Fruit fly (Drosophila melanogaster): ENCODE measurements around the gene ed.

The ed gene

DNA sequence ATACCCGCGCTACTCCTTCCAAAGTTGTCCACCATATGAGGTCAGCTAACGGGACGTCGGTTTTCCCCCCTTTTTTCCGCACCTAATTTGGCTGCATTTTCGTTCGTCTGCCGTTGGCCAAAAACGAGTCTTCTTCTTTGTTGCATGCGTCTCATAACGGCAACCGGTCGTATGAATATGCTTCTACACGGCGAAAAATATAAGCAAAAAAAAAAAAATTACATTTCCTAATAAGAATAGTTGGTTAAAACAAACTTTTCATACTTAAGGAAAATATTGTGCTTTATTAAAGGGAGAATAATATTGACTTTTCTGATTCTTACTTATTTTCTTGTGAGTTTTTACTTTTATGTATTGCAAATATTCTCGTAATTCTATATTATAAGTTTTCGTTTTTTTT lies 6.1 kb upstream of the ed start:
- TF ChIP-seq zfh1 (GFP tag; IDR thresholded peaks at IDR 0.05) = 0 out of 3 replicates have a peak, but pooled peaks have one; percentile 10
- no peak for TF ChIP-seq lbe (GFP tag; optimal IDR thresholded peaks at IDR 0.05)
- 0 out of 3 replicates have a peak, but pooled peaks have one; percentile 7 for TF ChIP-seq ci (GFP tag; IDR thresholded peaks at IDR 0.05)

DNA sequence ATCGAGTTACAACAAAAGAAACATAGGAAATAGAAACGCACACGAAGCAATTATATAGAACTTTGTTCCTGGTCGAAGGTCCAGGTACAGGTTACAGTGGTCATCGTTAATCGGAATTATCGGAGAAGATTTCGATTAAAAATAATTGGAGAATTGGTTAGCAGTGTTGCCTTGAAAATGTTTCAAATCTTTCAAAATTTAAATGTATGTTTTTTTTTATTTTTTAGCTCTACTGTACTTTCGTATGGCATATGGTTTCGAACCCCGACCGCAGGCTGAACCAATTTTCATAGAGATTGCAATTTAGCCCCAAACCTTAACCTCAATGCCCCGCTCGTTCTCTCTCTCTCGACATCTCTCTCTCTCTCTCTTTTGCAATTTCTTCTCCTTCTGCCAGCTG lies 3.2 kb upstream of the ed start:
- TF ChIP-seq CG10959 (GFP tag; IDR thresholded peaks at IDR 0.05) = no peak
- TF ChIP-seq Xrp1 (GFP tag; IDR thresholded peaks at IDR 0.05) = peak; percentile 45; the same call in 1 of the 2 replicates
- TF ChIP-seq MBD-R2 (GFP tag; IDR thresholded peaks at IDR 0.05) = no peak
- no peak for TF ChIP-seq sna (GFP tag; IDR thresholded peaks at IDR 0.05; ENCODE audit: partially characterized antibody)
- no peak for TF ChIP-seq jing (GFP tag; optimal IDR thresholded peaks at IDR 0.05)
- TF ChIP-seq ken (GFP tag; IDR thresholded peaks at IDR 0.05) = 0 out of 3 replicates have a peak, but pooled peaks have one; percentile 31
- no peak for TF ChIP-seq corto (GFP tag; optimal IDR thresholded peaks at IDR 0.05)
- TF ChIP-seq CkIIα-i1 (GFP tag; IDR thresholded peaks at IDR 0.05) = no peak
- no peak for TF ChIP-seq otp (GFP tag; IDR thresholded peaks at IDR 0.05)
- no peak for TF ChIP-seq bab2 (GFP tag; optimal IDR thresholded peaks at IDR 0.05)
- TF ChIP-seq CG8089 (GFP tag; optimal IDR thresholded peaks at IDR 0.05) = no peak
- TF ChIP-seq CG18619 (GFP tag; optimal IDR thresholded peaks at IDR 0.05) = no peak
- TF ChIP-seq sens (GFP tag) = peak; percentile 43
- TF ChIP-seq knrl (GFP tag; IDR thresholded peaks at IDR 0.05; ENCODE audit: partially characterized antibody) = no peak
- TF ChIP-seq slbo (GFP tag; IDR thresholded peaks at IDR 0.05) = no peak
- TF ChIP-seq scrt (GFP tag; optimal IDR thresholded peaks at IDR 0.05) = no peak
- TF ChIP-seq fru (optimal IDR thresholded peaks at IDR 0.05) = no peak
- no peak for TF ChIP-seq klu (GFP tag; IDR thresholded peaks at IDR 0.05)
- TF ChIP-seq usp (GFP tag; optimal IDR thresholded peaks at IDR 0.05) = no peak
- no peak for TF ChIP-seq Poxn (GFP tag; IDR thresholded peaks at IDR 0.05)
- TF ChIP-seq schlank (tag; optimal IDR thresholded peaks at IDR 0.05) = no peak
- TF ChIP-seq prd (optimal IDR thresholded peaks at IDR 0.05) = no peak
- peak; percentile 39; the same call in 1 of the 3 replicates for TF ChIP-seq prd (GFP tag; IDR thresholded peaks at IDR 0.05)
- TF ChIP-seq h (optimal IDR thresholded peaks at IDR 0.05) = no peak
- no peak for TF ChIP-seq pita (GFP tag; optimal IDR thresholded peaks at IDR 0.05)
- no peak for TF ChIP-seq nerfin-1 (tag; optimal IDR thresholded peaks at IDR 0.05)
- TF ChIP-seq bsh (GFP tag; optimal IDR thresholded peaks at IDR 0.05) = peak in 1 of 2 experiments; percentile 14
- no peak for TF ChIP-seq CG31365 (tag; optimal IDR thresholded peaks at IDR 0.05)
- no peak for TF ChIP-seq CG14050 (GFP tag; IDR thresholded peaks at IDR 0.05)
- TF ChIP-seq sisA (GFP tag; IDR thresholded peaks at IDR 0.05) = no peak
- no peak for TF ChIP-seq rib (GFP tag; IDR thresholded peaks at IDR 0.05)
- no peak for TF ChIP-seq da (GFP tag; optimal IDR thresholded peaks at IDR 0.05)
- TF ChIP-seq chn (GFP tag; optimal IDR thresholded peaks at IDR 0.05) = no peak
- no peak for TF ChIP-seq pb (GFP tag; optimal IDR thresholded peaks at IDR 0.05)
- TF ChIP-seq kay (GFP tag; optimal IDR thresholded peaks at IDR 0.05) = no peak
- no peak for TF ChIP-seq CG1602 (GFP tag; optimal IDR thresholded peaks at IDR 0.05)
- TF ChIP-seq CG3281 (GFP tag; optimal IDR thresholded peaks at IDR 0.05) = no peak
- TF ChIP-seq CG7357 (GFP tag; IDR thresholded peaks at IDR 0.05) = no peak
- no peak for TF ChIP-seq peb (GFP tag; IDR thresholded peaks at IDR 0.05)
- TF ChIP-seq CG18599 (GFP tag; optimal IDR thresholded peaks at IDR 0.05) = no peak
- no peak for TF ChIP-seq sqz (GFP tag; optimal IDR thresholded peaks at IDR 0.05)
- no peak for TF ChIP-seq CG9215 (GFP tag; IDR thresholded peaks at IDR 0.05)
- no peak for TF ChIP-seq Hmr (GFP tag; optimal IDR thresholded peaks at IDR 0.05)
- TF ChIP-seq chinmo (GFP tag; IDR thresholded peaks at IDR 0.05; ENCODE audit: partially characterized antibody) = no peak
- 0 out of 3 replicates have a peak, but pooled peaks have one; percentile 26 for TF ChIP-seq zfh1 (GFP tag; IDR thresholded peaks at IDR 0.05)
- no peak for TF ChIP-seq E2f1 (GFP tag; IDR thresholded peaks at IDR 0.05)
- peak; percentile 30 for TF ChIP-seq CG2712 (tag; optimal IDR thresholded peaks at IDR 0.05)
- TF ChIP-seq CG17361 (GFP tag; IDR thresholded peaks at IDR 0.05) = no peak
- no peak for TF ChIP-seq H2.0 (GFP tag; IDR thresholded peaks at IDR 0.05)
- TF ChIP-seq CG1832 (GFP tag; optimal IDR thresholded peaks at IDR 0.05) = no peak
